Worm (Caenorhabditis elegans): ENCODE measurements around the gene adr-2.
A peak's percentile ranks its signal among the peaks of the same experiment; 100 is the strongest.

The adr-2 gene

DNA sequence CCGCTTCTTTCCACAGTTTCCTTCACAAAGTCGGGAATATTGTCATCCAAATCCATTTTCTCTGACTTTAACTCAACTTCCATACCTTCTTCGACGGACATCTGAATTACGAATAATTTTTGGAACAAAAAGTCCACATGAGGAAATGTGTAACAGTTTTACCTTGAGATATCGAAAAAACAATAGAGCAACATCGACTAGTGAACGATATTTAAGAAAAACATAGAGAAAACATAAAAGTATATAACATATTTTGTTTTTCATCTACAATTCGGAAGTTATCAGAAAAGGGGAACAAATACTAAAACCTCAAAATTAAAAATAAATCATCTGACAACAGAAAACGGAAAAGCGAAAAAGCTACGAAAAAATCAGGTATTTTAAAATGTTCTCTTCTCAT is at the start of gene adr-2:
TSS of gene adr-2 (minus strand) at position 101 of the 400 bp plus-strand sequence.
- no peak for TF ChIP-seq nhr-76 (tag; optimal IDR thresholded peaks at IDR 0.05)
- no peak for TF ChIP-seq dmd-9 (GFP tag; IDR thresholded peaks at IDR 0.05)
- no peak for TF ChIP-seq fos-1 (tag; optimal IDR thresholded peaks at IDR 0.05)
- TF ChIP-seq zfp-3 (GFP tag; conservative IDR thresholded peaks at IDR 0.05) = no peak
- no peak for TF ChIP-seq lin-29 (GFP tag; IDR thresholded peaks at IDR 0.05)
- TF ChIP-seq dve-1 (tag; optimal IDR thresholded peaks at IDR 0.05; ENCODE audit: insufficient read depth) = no peak
- no peak for TF ChIP-seq Y105C5A.15 (GFP tag; IDR thresholded peaks at IDR 0.05)
- TF ChIP-seq ZK337.2 (GFP tag; IDR thresholded peaks at IDR 0.05) = no peak
- no peak for TF ChIP-seq zip-11 (GFP tag; IDR thresholded peaks at IDR 0.05)

DNA sequence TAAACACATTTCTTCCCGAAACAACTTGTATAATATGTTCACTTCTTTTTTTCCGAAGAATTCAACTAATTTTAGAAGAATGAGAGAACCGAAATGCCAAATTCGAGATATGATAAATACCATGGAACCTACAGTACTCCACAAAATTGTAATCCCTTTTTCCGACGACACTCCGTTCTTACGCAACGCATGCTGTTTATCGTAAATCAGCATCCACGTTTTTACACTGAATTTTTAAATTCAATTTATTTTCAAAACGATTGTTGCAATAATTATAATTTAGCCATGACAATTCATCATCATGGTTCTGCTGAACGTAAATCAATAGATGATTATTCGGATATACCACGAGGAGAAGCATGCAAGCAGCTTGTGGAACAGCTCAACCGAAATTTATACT is 48.5 kb upstream of the adr-2 start, which contains the start of gene B0361.3:
TSS of gene B0361.3 (plus strand) at position 284 of the 400 bp plus-strand sequence.
- TF ChIP-seq dmd-9 (GFP tag; IDR thresholded peaks at IDR 0.05) (no peak), lsy-2 (tag; optimal IDR thresholded peaks at IDR 0.05) (peak in 1 of 2 experiments; percentile 62), tra-1 (GFP tag; IDR thresholded peaks at IDR 0.05) (no peak), T20F7.1 (GFP tag; optimal IDR thresholded peaks at IDR 0.05) (peak; percentile 80), lin-38 (GFP tag; IDR thresholded peaks at IDR 0.05) (no peak)

DNA sequence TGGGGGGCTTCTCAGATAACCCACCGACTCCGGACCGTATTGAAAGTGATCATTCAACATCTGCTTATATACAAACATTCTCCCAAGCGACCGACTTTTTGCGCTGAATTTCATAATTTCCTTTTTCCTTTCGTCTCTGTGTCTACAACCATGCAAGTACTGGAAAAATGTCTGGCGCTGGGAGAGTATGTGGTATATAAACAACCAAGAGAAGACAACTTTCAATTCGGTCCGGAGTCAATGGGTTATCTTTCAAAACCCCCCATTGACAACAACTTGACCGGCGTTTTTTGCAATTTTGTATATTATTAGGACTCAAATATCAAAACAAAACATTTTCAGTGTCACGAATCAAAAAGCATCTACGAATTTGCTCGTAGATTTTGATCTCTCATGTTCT is 45.8 kb upstream of the adr-2 start:
- TF ChIP-seq dve-1 (tag; optimal IDR thresholded peaks at IDR 0.05; ENCODE audit: insufficient read depth) = peak; percentile 96
- no peak; the same call in 1 of the 2 replicates for TF ChIP-seq egl-43 (GFP tag; IDR thresholded peaks at IDR 0.05)
- no peak for TF ChIP-seq pha-4 (GFP tag; IDR thresholded peaks at IDR 0.05)
- no peak for TF ChIP-seq pha-4 (tag; optimal IDR thresholded peaks at IDR 0.05)
- peak; percentile 37 for TF ChIP-seq gei-8 (GFP tag; optimal IDR thresholded peaks at IDR 0.05)
- TF ChIP-seq ztf-7 (tag; optimal IDR thresholded peaks at IDR 0.05) = peak; percentile 89
- TF ChIP-seq ceh-44 (GFP tag; IDR thresholded peaks at IDR 0.05) = no peak
- TF ChIP-seq attf-4 (tag; optimal IDR thresholded peaks at IDR 0.05) = no peak
- TF ChIP-seq mxl-2 (GFP tag; conservative IDR thresholded peaks at IDR 0.05) = no peak
- peak; percentile 20 for TF ChIP-seq spr-1 (tag; optimal IDR thresholded peaks at IDR 0.05)
- no peak for TF ChIP-seq ctbp-1 (GFP tag; IDR thresholded peaks at IDR 0.05)
- TF ChIP-seq lsy-2 (tag; optimal IDR thresholded peaks at IDR 0.05) = peak in 1 of 2 experiments; percentile 89
- TF ChIP-seq nhr-25 (tag; optimal IDR thresholded peaks at IDR 0.05; ENCODE audit: borderline replicate concordance, insufficient read depth) = no peak
- TF ChIP-seq mxl-3 (GFP tag; optimal IDR thresholded peaks at IDR 0.05) = peak; percentile 16
- TF ChIP-seq ztf-11 (tag; optimal IDR thresholded peaks at IDR 0.05) = no peak
- no peak for TF ChIP-seq ceh-28 (tag; optimal IDR thresholded peaks at IDR 0.05)
- peak; percentile 6 for TF ChIP-seq fkh-10 (GFP tag; optimal IDR thresholded peaks at IDR 0.05)
- no peak for TF ChIP-seq ceh-32 (tag; optimal IDR thresholded peaks at IDR 0.05; ENCODE audit: poor library complexity)
- TF ChIP-seq F10B5.3 (tag; optimal IDR thresholded peaks at IDR 0.05) = no peak
- TF ChIP-seq cey-2 (tag; optimal IDR thresholded peaks at IDR 0.05; ENCODE audit: borderline replicate concordance, insufficient read depth) = no peak
- TF ChIP-seq nhr-77 (tag; optimal IDR thresholded peaks at IDR 0.05) = peak; percentile 90
- TF ChIP-seq egl-27 (tag; optimal IDR thresholded peaks at IDR 0.05) = no peak
- TF ChIP-seq nhr-6 (tag; optimal IDR thresholded peaks at IDR 0.05) = no peak
- TF ChIP-seq lim-7 (GFP tag; IDR thresholded peaks at IDR 0.05) = peak; percentile 62
- no peak for TF ChIP-seq daf-12 (tag; optimal IDR thresholded peaks at IDR 0.05)
- TF ChIP-seq unc-39 (tag; optimal IDR thresholded peaks at IDR 0.05) = no peak
- no peak for TF ChIP-seq tag-97 (GFP tag; IDR thresholded peaks at IDR 0.05)
- TF ChIP-seq madf-9 (GFP tag; conservative IDR thresholded peaks at IDR 0.05) = peak; percentile 73
- peak; percentile 87 for TF ChIP-seq T26A8.4 (GFP tag; IDR thresholded peaks at IDR 0.05)
- 0 out of 2 replicates have a peak, but pooled peaks have one; percentile 30 for TF ChIP-seq snpc-1.2 (GFP tag; IDR thresholded peaks at IDR 0.05)
- TF ChIP-seq dmd-6 (GFP tag; IDR thresholded peaks at IDR 0.05) = peak; percentile 80
- TF ChIP-seq nhr-102 (tag; optimal IDR thresholded peaks at IDR 0.05) = peak; percentile 83
- TF ChIP-seq dmd-9 (GFP tag; IDR thresholded peaks at IDR 0.05) = peak; percentile 67; the same call in 1 of the 2 replicates
- peak; percentile 28 for TF ChIP-seq spr-3 (GFP tag; optimal IDR thresholded peaks at IDR 0.05)
- peak; percentile 70 for TF ChIP-seq php-3 (GFP tag; IDR thresholded peaks at IDR 0.05)
- peak; percentile 63 for TF ChIP-seq Y5F2A.4 (GFP tag; optimal IDR thresholded peaks at IDR 0.05)
- TF ChIP-seq F49E8.2 (tag; optimal IDR thresholded peaks at IDR 0.05; ENCODE audit: borderline replicate concordance) = no peak
- TF ChIP-seq ZK337.2 (GFP tag; IDR thresholded peaks at IDR 0.05) = peak; percentile 33; the same call in 1 of the 2 replicates

All from whole organism, L4 larva.